Worm (Caenorhabditis elegans) whole organism, L1 larva: ENCODE results near the gene C44C1.1.

ENCODE experiments used
- C04F5.9 ChIP-seq: sonication (generic microtip); optimal IDR thresholded peaks from 2 replicates; lab custom pipeline; 2016; ENCODE audit warnings: missing genetic modification characterization, missing compliant biosample characterization
- C16A3.4 ChIP-seq: fragments of 150-350 bp; optimal IDR thresholded peaks from 2 replicates; lab custom pipeline; 2014; ENCODE audit warnings: missing biosample characterization, missing genetic modification characterization
- C34B4.2 ChIP-seq: sonication (generic microtip); optimal IDR thresholded peaks from 2 replicates; lab custom pipeline; 2017; ENCODE audit warnings: mild to moderate bottlenecking, missing genetic modification characterization, missing compliant biosample characterization
- Y116A8C.19 ChIP-seq: sonication (generic microtip); optimal IDR thresholded peaks from 2 replicates; lab custom pipeline; 2016; ENCODE audit warnings: missing compliant biosample characterization, missing genetic modification characterization, borderline replicate concordance
- aha-1 ChIP-seq: fragments of 150-350 bp; optimal IDR thresholded peaks from 2 replicates; lab custom pipeline; 2014; ENCODE audit warnings: missing biosample characterization, missing genetic modification characterization
- alr-1 ChIP-seq: fragments of 200-800 bp; sonication (Bioruptor generic); optimal IDR thresholded peaks from 2 replicates; lab custom pipeline; 2018; ENCODE audit warnings: borderline replicate concordance, mild to moderate bottlenecking, missing genetic modification characterization, missing compliant biosample characterization
- aly-2 ChIP-seq: fragments of 150-350 bp; optimal IDR thresholded peaks from 2 replicates; lab custom pipeline; 2014; ENCODE audit warnings: missing biosample characterization, missing genetic modification characterization
- ama-1 ChIP-seq: fragments of 150-350 bp; optimal IDR thresholded peaks from 2 replicates; lab custom pipeline; 2014
- blmp-1 ChIP-seq: fragments of 150-350 bp; optimal IDR thresholded peaks from 2 replicates; lab custom pipeline; 2014; ENCODE audit warnings: missing biosample characterization, missing genetic modification characterization
- ceh-63 ChIP-seq: fragments of 200-800 bp; sonication (Bioruptor generic); optimal IDR thresholded peaks from 2 replicates; lab custom pipeline; 2018; ENCODE audit warnings: mild to moderate bottlenecking, missing genetic modification characterization, missing compliant biosample characterization
- ceh-8 ChIP-seq: fragments of 200-800 bp; sonication (Bioruptor generic); optimal IDR thresholded peaks from 2 replicates; lab custom pipeline; 2018; ENCODE audit warnings: mild to moderate bottlenecking, missing genetic modification characterization, moderate library complexity, missing compliant biosample characterization
- ceh-90 ChIP-seq: sonication (generic microtip); optimal IDR thresholded peaks from 2 replicates; lab custom pipeline; 2016; ENCODE audit warnings: missing genetic modification characterization, missing compliant biosample characterization
- ces-1 ChIP-seq: fragments of 150-350 bp; optimal IDR thresholded peaks from 2 replicates; lab custom pipeline; 2014; ENCODE audit warnings: missing biosample characterization, missing genetic modification reagents, missing genetic modification characterization
- efl-3 ChIP-seq: fragments of 200-800 bp; sonication (Bioruptor generic); optimal IDR thresholded peaks from 2 replicates; lab custom pipeline; 2018; ENCODE audit warnings: mild to moderate bottlenecking, missing genetic modification characterization, missing compliant biosample characterization
- egl-27 ChIP-seq, 2 experiments: fragments of 150-350 bp in 1 of 2; sonication (generic microtip); optimal IDR thresholded peaks; 3 replicates each; lab custom pipeline; 2017 to 2018; ENCODE audit warnings: missing biosample characterization in 2 of 2, missing genetic modification characterization in 2 of 2, missing genetic modification reagents in 2 of 2
- elt-2 ChIP-seq: sonication (generic microtip); optimal IDR thresholded peaks from 2 replicates; lab custom pipeline; 2016; ENCODE audit warnings: missing genetic modification characterization, mild to moderate bottlenecking, inconsistent platforms, missing compliant biosample characterization, missing genetic modification reagents
- ets-5 ChIP-seq: fragments of 200-800 bp; sonication (Bioruptor generic); IDR thresholded peaks from 2 replicates; pipeline ENCODE4 v1.3.6; 2022; ENCODE audit warnings: missing genetic modification characterization, missing compliant biosample characterization
- fkh-10 ChIP-seq: sonication (generic microtip); optimal IDR thresholded peaks from 2 replicates; lab custom pipeline; 2017; ENCODE audit warnings: missing biosample characterization, missing genetic modification reagents, missing genetic modification characterization
- fkh-8 ChIP-seq: sonication (generic microtip); optimal IDR thresholded peaks from 2 replicates; lab custom pipeline; 2016; ENCODE audit warnings: mild to moderate bottlenecking, missing genetic modification characterization, missing compliant biosample characterization
- fos-1 ChIP-seq: fragments of 150-350 bp; optimal IDR thresholded peaks from 2 replicates; lab custom pipeline; 2014; ENCODE audit warnings: missing biosample characterization, missing genetic modification characterization
- grh-1 ChIP-seq: fragments of 200-800 bp; sonication (Bioruptor generic); IDR thresholded peaks from 2 replicates; pipeline ENCODE4 v1.3.6; 2022; ENCODE audit warnings: missing genetic modification reagents, missing genetic modification characterization, missing compliant biosample characterization
- hlh-17 ChIP-seq: fragments of 200-800 bp; sonication (Bioruptor generic); optimal IDR thresholded peaks from 2 replicates; lab custom pipeline; 2018; ENCODE audit warnings: missing genetic modification characterization, mild to moderate bottlenecking, missing compliant biosample characterization, moderate library complexity, borderline replicate concordance
- hlh-4 ChIP-seq: sonication (generic microtip); optimal IDR thresholded peaks from 2 replicates; lab custom pipeline; 2016; ENCODE audit warnings: mild to moderate bottlenecking, missing genetic modification characterization, missing compliant biosample characterization
- jun-1 ChIP-seq: fragments of 150-350 bp; optimal IDR thresholded peaks from 2 replicates; lab custom pipeline; 2014; ENCODE audit warnings: missing biosample characterization, missing genetic modification reagents, missing genetic modification characterization
- lir-3 ChIP-seq: sonication (generic microtip); optimal IDR thresholded peaks from 2 replicates; lab custom pipeline; 2016; ENCODE audit warnings: mild to moderate bottlenecking, missing genetic modification characterization, moderate library complexity, missing compliant biosample characterization; ENCODE audit not compliant: poor library complexity
- mab-9 ChIP-seq: fragments of 200-800 bp; sonication (Bioruptor generic); IDR thresholded peaks from 2 replicates; pipeline ENCODE4 v1.3.6; 2022; ENCODE audit warnings: missing genetic modification reagents, missing genetic modification characterization, missing compliant biosample characterization
- mef-2 ChIP-seq: fragments of 150-350 bp; optimal IDR thresholded peaks from 2 replicates; lab custom pipeline; 2014; ENCODE audit warnings: missing biosample characterization, missing genetic modification characterization
- mep-1 ChIP-seq: fragments of 150-350 bp; optimal IDR thresholded peaks from 2 replicates; lab custom pipeline; 2014; ENCODE audit warnings: missing biosample characterization, missing genetic modification characterization
- nhr-19 ChIP-seq: fragments of 200-800 bp; sonication (Bioruptor generic); conservative IDR thresholded peaks from 2 replicates; pipeline ENCODE4 v1.3.6; 2022; ENCODE audit warnings: missing genetic modification characterization, missing compliant biosample characterization
- nhr-20 ChIP-seq: sonication (generic microtip); optimal IDR thresholded peaks from 2 replicates; lab custom pipeline; 2016; ENCODE audit warnings: mild to moderate bottlenecking, missing genetic modification characterization, missing compliant biosample characterization
- nhr-237 ChIP-seq: fragments of 150-350 bp; optimal IDR thresholded peaks from 2 replicates; lab custom pipeline; 2014; ENCODE audit warnings: missing biosample characterization, missing genetic modification characterization
- nhr-77 ChIP-seq: fragments of 150-350 bp; optimal IDR thresholded peaks from 2 replicates; lab custom pipeline; 2014; ENCODE audit warnings: missing biosample characterization, missing genetic modification characterization
- nhr-84 ChIP-seq: sonication (generic microtip); optimal IDR thresholded peaks from 2 replicates; lab custom pipeline; 2017; ENCODE audit warnings: missing biosample characterization, missing genetic modification characterization
- nhr-90 ChIP-seq: sonication (generic microtip); optimal IDR thresholded peaks from 2 replicates; lab custom pipeline; 2016; ENCODE audit warnings: mild to moderate bottlenecking, missing genetic modification characterization, missing compliant biosample characterization; ENCODE audit not compliant: poor library complexity
- pag-3 ChIP-seq: sonication (generic microtip); optimal IDR thresholded peaks from 2 replicates; lab custom pipeline; 2017; ENCODE audit warnings: missing genetic modification characterization, mild to moderate bottlenecking, missing compliant biosample characterization, antibody characterized with exemption, borderline replicate concordance; ENCODE audit not compliant: insufficient read depth
- pax-3 ChIP-seq: fragments of 200-800 bp; sonication (Bioruptor generic); optimal IDR thresholded peaks from 2 replicates; lab custom pipeline; 2018; ENCODE audit warnings: mild to moderate bottlenecking, missing genetic modification characterization, moderate library complexity, missing compliant biosample characterization
- pqm-1 ChIP-seq: sonication (generic microtip); optimal IDR thresholded peaks from 3 replicates; lab custom pipeline; 2017; ENCODE audit warnings: missing biosample characterization, missing genetic modification characterization
- skn-1 ChIP-seq: fragments of 150-350 bp; optimal IDR thresholded peaks from 2 replicates; lab custom pipeline; 2014; ENCODE audit warnings: missing biosample characterization, missing genetic modification characterization
- snpc-4 ChIP-seq: fragments of 150-350 bp; optimal IDR thresholded peaks from 2 replicates; lab custom pipeline; 2014; ENCODE audit warnings: missing biosample characterization, missing genetic modification characterization
- snu-23 ChIP-seq: sonication (generic microtip); optimal IDR thresholded peaks from 2 replicates; lab custom pipeline; 2016; ENCODE audit warnings: missing genetic modification characterization, missing compliant biosample characterization
- sox-4 ChIP-seq: sonication (generic microtip); optimal IDR thresholded peaks from 2 replicates; lab custom pipeline; 2016; ENCODE audit warnings: missing genetic modification characterization, missing compliant biosample characterization
- sup-37 ChIP-seq: fragments of 200-800 bp; sonication (Bioruptor generic); optimal IDR thresholded peaks from 2 replicates; lab custom pipeline; 2018; ENCODE audit warnings: mild to moderate bottlenecking, missing genetic modification characterization, missing compliant biosample characterization
- swsn-7 ChIP-seq: sonication (generic microtip); optimal IDR thresholded peaks from 2 replicates; lab custom pipeline; 2016; ENCODE audit warnings: missing genetic modification characterization, missing compliant biosample characterization
- unc-130 ChIP-seq: fragments of 150-350 bp; optimal IDR thresholded peaks from 2 replicates; lab custom pipeline; 2017; ENCODE audit warnings: missing biosample characterization, missing genetic modification characterization, inconsistent platforms
- unc-62 ChIP-seq: fragments of 150-350 bp; optimal IDR thresholded peaks from 2 replicates; lab custom pipeline; 2014; ENCODE audit warnings: missing biosample characterization, missing genetic modification reagents, missing genetic modification characterization
- unc-98 ChIP-seq: fragments of 200-800 bp; sonication (Bioruptor generic); IDR thresholded peaks from 2 replicates; pipeline ENCODE4 v1.3.6; 2022; ENCODE audit warnings: missing genetic modification characterization, missing compliant biosample characterization
- vab-15 ChIP-seq: sonication (generic microtip); optimal IDR thresholded peaks from 2 replicates; lab custom pipeline; 2017; ENCODE audit warnings: missing genotype, mild to moderate bottlenecking, missing genetic modification characterization, missing compliant biosample characterization
- xbp-1 ChIP-seq: sonication (generic microtip); optimal IDR thresholded peaks from 2 replicates; lab custom pipeline; 2016; ENCODE audit warnings: missing genetic modification characterization, missing compliant biosample characterization
- zag-1 ChIP-seq: fragments of 150-350 bp; optimal IDR thresholded peaks from 2 replicates; lab custom pipeline; 2014; ENCODE audit warnings: missing biosample characterization, missing genetic modification characterization
- ztf-4 ChIP-seq: fragments of 150-350 bp; optimal IDR thresholded peaks from 2 replicates; lab custom pipeline; 2014; ENCODE audit warnings: missing biosample characterization, missing genetic modification characterization

C44C1.1 gene

DNA sequence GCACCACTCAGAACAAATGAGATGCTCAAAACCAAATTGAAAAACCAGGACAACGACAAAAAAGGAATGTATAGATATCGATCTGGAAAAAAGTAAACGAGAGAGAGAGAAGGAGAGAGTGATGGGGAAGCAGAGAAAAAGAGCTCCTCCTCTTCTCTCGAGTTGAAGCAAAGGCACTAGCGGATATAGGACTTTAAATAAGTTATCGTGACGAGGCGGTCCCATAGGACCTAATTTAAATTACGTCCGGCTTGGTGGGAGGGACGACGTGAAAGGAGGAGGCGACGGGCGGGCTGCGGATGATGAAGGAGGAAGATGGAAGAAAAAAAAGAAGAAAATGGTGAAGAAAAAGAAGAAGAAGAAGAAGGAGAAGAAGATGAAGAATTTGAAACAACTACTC, 38.0 kb downstream of the C44C1.1 start (continued):
- TF ChIP-seq swsn-7 (tag; lab: Kevin White, UChicago) (peak; percentile 29), pqm-1 (no peak), nhr-19 (GFP tag; lab: Robert Waterston, UW) (no peak), mef-2 (no peak), unc-62 (GFP tag; lab: Kevin White, UChicago) (no peak), unc-130 (no peak), ceh-8 (GFP tag; lab: Kevin White, UChicago) (peak; percentile 60), snu-23 (GFP tag; lab: Kevin White, UChicago) (peak; percentile 1), egl-27 (tag; optimal IDR thresholded peaks at IDR 0.05; lab: Kevin White, UChicago) (no peak), blmp-1 (no peak), fkh-8 (tag; lab: Kevin White, UChicago) (no peak), C34B4.2 (no peak), hlh-4 (tag; lab: Kevin White, UChicago) (no peak), sox-4 (tag; lab: Kevin White, UChicago) (peak; percentile 12), hlh-17 (GFP tag; lab: Kevin White, UChicago) (no peak), nhr-20 (tag; lab: Kevin White, UChicago) (no peak), vab-15 (tag; lab: Kevin White, UChicago) (no peak), fos-1 (tag; lab: Kevin White, UChicago) (no peak), grh-1 (GFP tag; lab: Robert Waterston, UW) (no peak), elt-2 (tag; lab: Kevin White, UChicago) (no peak), ceh-90 (tag; lab: Kevin White, UChicago) (no peak), nhr-84 (tag; lab: Kevin White, UChicago) (no peak), xbp-1 (tag; lab: Kevin White, UChicago) (no peak), mab-9 (GFP tag; lab: Robert Waterston, UW) (0 out of 2 replicates have a peak, but pooled peaks have one; percentile 42), ces-1 (GFP tag; lab: Kevin White, UChicago) (peak; percentile 67), aly-2 (tag; lab: Kevin White, UChicago) (no peak), mep-1 (peak; percentile 28), nhr-237 (tag; lab: Kevin White, UChicago) (no peak), lir-3 (tag; lab: Kevin White, UChicago) (no peak), efl-3 (GFP tag; lab: Kevin White, UChicago) (no peak), jun-1 (no peak), unc-98 (GFP tag; lab: Robert Waterston, UW) (no peak), alr-1 (no peak), C04F5.9 (no peak), pax-3 (tag; lab: Kevin White, UChicago) (no peak), fkh-10 (GFP tag; lab: Kevin White, UChicago) (no peak), ama-1 (lab: Kevin White, UChicago) (no peak), C16A3.4 (no peak), zag-1 (tag; lab: Kevin White, UChicago) (no peak), ets-5 (no peak), sup-37 (GFP tag; lab: Kevin White, UChicago) (no peak), pag-3 (tag; lab: Kevin White, UChicago) (no peak), ceh-63 (GFP tag; lab: Kevin White, UChicago) (no peak), aha-1 (tag; lab: Kevin White, UChicago) (no peak), snpc-4 (tag; lab: Kevin White, UChicago) (no peak), Y116A8C.19 (tag; lab: Kevin White, UChicago) (no peak), nhr-90 (tag; lab: Kevin White, UChicago) (no peak), ztf-4 (tag; lab: Kevin White, UChicago) (no peak), nhr-77 (tag; lab: Kevin White, UChicago) (no peak), skn-1 (tag; lab: Kevin White, UChicago) (peak; percentile 31)
